Fruit fly (Drosophila melanogaster) whole organism, embryonic: ENCODE measurements around the gene how.
A peak's percentile ranks its signal among the peaks of the same experiment; 100 is the strongest.

Experiments
- Atf6 ChIP-seq: fragments of 200-800 bp; sonication (Bioruptor generic); IDR thresholded peaks from 2 replicates; pipeline ENCODE4 v1.3.6; 2022; ENCODE audit warnings: missing biosample characterization, missing genetic modification characterization
- Blimp-1 ChIP-seq: fragments of 200-800 bp; sonication (Bioruptor generic); optimal IDR thresholded peaks from 3 replicates; lab custom pipeline; 2018; ENCODE audit warnings: missing biosample characterization, missing genetic modification characterization, mild to moderate bottlenecking, moderate library complexity, missing genetic modification reagents
- CG10321 ChIP-seq: fragments of 200-800 bp; sonication (Bioruptor generic); IDR thresholded peaks from 2 replicates; pipeline ENCODE4 v1.3.6; 2022; ENCODE audit warnings: missing biosample characterization, missing genetic modification characterization
- CG12071 ChIP-seq: fragments of 200-800 bp; sonication (Bioruptor generic); optimal IDR thresholded peaks from 3 replicates; lab custom pipeline; 2018; ENCODE audit warnings: missing biosample characterization, mild to moderate bottlenecking, missing genetic modification characterization
- CG1233 ChIP-seq: fragments of 200-800 bp; sonication (Bioruptor generic); optimal IDR thresholded peaks from 4 replicates; lab custom pipeline; 2018; ENCODE audit warnings: missing biosample characterization, mild to moderate bottlenecking, missing genetic modification characterization
- CG15696 ChIP-seq: fragments of 200-800 bp; sonication (Bioruptor generic); optimal IDR thresholded peaks from 2 replicates; lab custom pipeline; 2019; ENCODE audit warnings: missing biosample characterization, mild to moderate bottlenecking, missing genetic modification characterization, moderate library complexity
- CG18011 ChIP-seq: fragments of 200-800 bp; sonication (Bioruptor generic); optimal IDR thresholded peaks from 2 replicates; lab custom pipeline; 2017; ENCODE audit warnings: missing biosample characterization, missing genetic modification characterization, mild to moderate bottlenecking, moderate library complexity, missing genotype
- CG2889 ChIP-seq: fragments of 200-800 bp; sonication (Bioruptor generic); IDR thresholded peaks from 3 replicates; pipeline ENCODE4 v1.3.6; 2022; ENCODE audit warnings: missing biosample characterization, missing genetic modification characterization
- CG30431 ChIP-seq: fragments of 200-800 bp; sonication (Bioruptor generic); optimal IDR thresholded peaks from 2 replicates; lab custom pipeline; 2017; ENCODE audit warnings: missing biosample characterization, missing genetic modification characterization
- CG31365 ChIP-seq: fragments of 200-800 bp; sonication (Bioruptor generic); optimal IDR thresholded peaks from 2 replicates; lab custom pipeline; 2018; ENCODE audit warnings: missing biosample characterization, mild to moderate bottlenecking, missing genetic modification characterization
- CG34224 ChIP-seq: fragments of 200-800 bp; sonication (Bioruptor generic); IDR thresholded peaks from 3 replicates; pipeline ENCODE4 v1.3.6; 2022; ENCODE audit warnings: missing biosample characterization, missing genetic modification characterization; ENCODE audit not compliant: partially characterized antibody
- CG4328 ChIP-seq: fragments of 200-800 bp; sonication (Bioruptor generic); optimal IDR thresholded peaks from 3 replicates; lab custom pipeline; 2017; ENCODE audit warnings: missing biosample characterization, missing genetic modification reagents, missing genetic modification characterization
- CG4424 ChIP-seq: fragments of 200-800 bp; sonication (Bioruptor generic); optimal IDR thresholded peaks from 3 replicates; lab custom pipeline; 2016; ENCODE audit warnings: missing biosample characterization, missing genetic modification characterization
- CG4617 ChIP-seq: fragments of 200-800 bp; sonication (Bioruptor generic); optimal IDR thresholded peaks from 3 replicates; lab custom pipeline; 2016; ENCODE audit warnings: missing biosample characterization, missing genetic modification characterization, borderline replicate concordance
- CG4820 ChIP-seq: fragments of 200-800 bp; sonication (Bioruptor generic); optimal IDR thresholded peaks from 3 replicates; lab custom pipeline; 2016; ENCODE audit warnings: missing biosample characterization, missing genetic modification characterization
- CG6272 ChIP-seq: fragments of 200-800 bp; sonication (Bioruptor generic); IDR thresholded peaks from 2 replicates; pipeline ENCODE4 v1.3.6; 2022; ENCODE audit warnings: missing biosample characterization, missing genetic modification characterization
- CG6654 ChIP-seq: fragments of 200-800 bp; sonication (Bioruptor generic); optimal IDR thresholded peaks from 2 replicates; lab custom pipeline; 2017; ENCODE audit warnings: missing biosample characterization, mild to moderate bottlenecking, missing genetic modification characterization
- CG6791 ChIP-seq: fragments of 200-800 bp; sonication (Bioruptor generic); IDR thresholded peaks from 3 replicates; pipeline ENCODE4 v1.3.6; 2022; ENCODE audit warnings: missing biosample characterization, missing genetic modification characterization; ENCODE audit not compliant: partially characterized antibody
- CG7987 ChIP-seq: fragments of 200-800 bp; sonication (Bioruptor generic); optimal IDR thresholded peaks from 2 replicates; lab custom pipeline; 2018; ENCODE audit warnings: missing biosample characterization, mild to moderate bottlenecking, missing genetic modification characterization, moderate library complexity
- CG8281 ChIP-seq: fragments of 200-800 bp; sonication (Bioruptor generic); optimal IDR thresholded peaks from 2 replicates; lab custom pipeline; 2018; ENCODE audit warnings: missing biosample characterization, mild to moderate bottlenecking, missing genetic modification characterization, moderate library complexity
- CHES-1-like ChIP-seq: fragments of 200-800 bp; sonication (Bioruptor generic); optimal IDR thresholded peaks from 2 replicates; lab custom pipeline; 2016; ENCODE audit warnings: missing biosample characterization, missing genetic modification characterization
- CkIIα-i1 ChIP-seq: fragments of 200-800 bp; sonication (Bioruptor generic); IDR thresholded peaks from 2 replicates; pipeline ENCODE4 v1.3.6; 2022; ENCODE audit warnings: missing biosample characterization, missing genetic modification characterization
- Doc2 ChIP-seq: fragments of 200-800 bp; sonication (Bioruptor generic); IDR thresholded peaks from 2 replicates; pipeline ENCODE4 v1.3.6; 2022; ENCODE audit warnings: missing biosample characterization, missing genetic modification characterization
- ERR ChIP-seq: fragments of 200-800 bp; sonication (Bioruptor generic); optimal IDR thresholded peaks from 2 replicates; lab custom pipeline; 2016; ENCODE audit warnings: missing biosample characterization, missing genetic modification characterization
- Fer3 ChIP-seq: fragments of 200-800 bp; sonication (Bioruptor generic); optimal IDR thresholded peaks from 2 replicates; lab custom pipeline; 2018; ENCODE audit warnings: missing biosample characterization, mild to moderate bottlenecking, missing genetic modification characterization, moderate library complexity
- Gug ChIP-seq: fragments of 200-800 bp; sonication (Bioruptor generic); IDR thresholded peaks from 4 replicates; pipeline ENCODE4 v1.3.6; 2022; ENCODE audit warnings: missing biosample characterization, missing genetic modification characterization
- Hr3 ChIP-seq: fragments of 200-800 bp; sonication (Bioruptor generic); optimal IDR thresholded peaks from 3 replicates; lab custom pipeline; 2016; ENCODE audit warnings: missing biosample characterization, missing genetic modification characterization
- Lim3 ChIP-seq: fragments of 200-800 bp; sonication (Bioruptor generic); IDR thresholded peaks from 2 replicates; pipeline ENCODE4 v1.3.6; 2022; ENCODE audit warnings: missing biosample characterization, missing genetic modification characterization
- Myb ChIP-seq: fragments of 200-800 bp; sonication (Bioruptor generic); optimal IDR thresholded peaks from 2 replicates; lab custom pipeline; 2016; ENCODE audit warnings: missing biosample characterization, missing genetic modification characterization
- Six4 ChIP-seq: fragments of 200-800 bp; sonication (Bioruptor generic); optimal IDR thresholded peaks from 2 replicates; lab custom pipeline; 2016; ENCODE audit warnings: missing biosample characterization, missing genetic modification characterization
- Spps ChIP-seq: fragments of 200-800 bp; sonication (Bioruptor generic); optimal IDR thresholded peaks from 2 replicates; lab custom pipeline; 2018; ENCODE audit warnings: missing biosample characterization, mild to moderate bottlenecking, missing genetic modification characterization
- Sry-δ ChIP-seq: fragments of 200-800 bp; sonication (Bioruptor generic); optimal IDR thresholded peaks from 2 replicates; lab custom pipeline; 2016; ENCODE audit warnings: missing biosample characterization, missing genetic modification characterization
- TFAM ChIP-seq: fragments of 200-800 bp; sonication (Bioruptor generic); optimal IDR thresholded peaks from 2 replicates; lab custom pipeline; 2017; ENCODE audit warnings: missing biosample characterization, missing genetic modification characterization, inconsistent platforms
- bowl ChIP-seq: fragments of 200-800 bp; sonication (Bioruptor generic); IDR thresholded peaks from 2 replicates; pipeline ENCODE4 v1.3.6; 2022; ENCODE audit warnings: missing biosample characterization, missing genetic modification characterization
- btn ChIP-seq: fragments of 200-800 bp; sonication (Bioruptor generic); optimal IDR thresholded peaks from 2 replicates; lab custom pipeline; 2016; ENCODE audit warnings: missing biosample characterization, missing genetic modification characterization
- chn ChIP-seq: fragments of 200-800 bp; sonication (Bioruptor generic); optimal IDR thresholded peaks from 2 replicates; lab custom pipeline; 2016; ENCODE audit warnings: missing biosample characterization, missing genetic modification characterization
- croc ChIP-seq: fragments of 200-800 bp; sonication (Bioruptor generic); conservative IDR thresholded peaks from 3 replicates; pipeline ENCODE4 v1.3.6; 2022; ENCODE audit warnings: missing biosample characterization, missing genetic modification characterization
- da ChIP-seq: fragments of 200-800 bp; sonication (Bioruptor generic); optimal IDR thresholded peaks from 2 replicates; lab custom pipeline; 2016; ENCODE audit warnings: missing biosample characterization, missing genetic modification characterization
- gsb-n ChIP-seq: fragments of 200-800 bp; sonication (Bioruptor generic); optimal IDR thresholded peaks from 3 replicates; lab custom pipeline; 2018; ENCODE audit warnings: missing biosample characterization, mild to moderate bottlenecking, missing genetic modification characterization
- hth ChIP-seq: fragments of >200 bp; optimal IDR thresholded peaks from 2 replicates; lab custom pipeline; 2017; ENCODE audit warnings: inconsistent platforms
- kay ChIP-seq: fragments of 200-800 bp; sonication (Bioruptor generic); optimal IDR thresholded peaks from 2 replicates; lab custom pipeline; 2016; ENCODE audit warnings: missing biosample characterization, missing genetic modification characterization
- nerfin-2 ChIP-seq: fragments of 200-800 bp; sonication (Bioruptor generic); IDR thresholded peaks from 2 replicates; pipeline ENCODE4 v1.3.6; 2022; ENCODE audit warnings: missing biosample characterization, missing genetic modification characterization; ENCODE audit not compliant: partially characterized antibody
- nmo ChIP-seq: fragments of 200-800 bp; sonication (Bioruptor generic); optimal IDR thresholded peaks from 2 replicates; lab custom pipeline; 2018; ENCODE audit warnings: missing biosample characterization, mild to moderate bottlenecking, missing genetic modification characterization, moderate library complexity
- oc ChIP-seq: fragments of 200-800 bp; sonication (Bioruptor generic); optimal IDR thresholded peaks from 2 replicates; lab custom pipeline; 2018; ENCODE audit warnings: missing biosample characterization, mild to moderate bottlenecking, missing genetic modification characterization, moderate library complexity
- pan ChIP-seq, 4 experiments: fragments of >200 bp in 3 of 4; fragments of 200-800 bp in 1 of 4; sonication (Bioruptor generic) in 1 of 4; optimal IDR thresholded peaks in 3 of 4; IDR thresholded peaks in 1 of 4; 2 replicates each; pipeline versions ENCODE4 v1.3.6 to Lab custom; 2017 to 2022; ENCODE audit warnings: missing biosample characterization in 2 of 4, missing genetic modification characterization in 2 of 4, mixed read lengths in 1 of 4
- rib ChIP-seq: fragments of 200-800 bp; sonication (Bioruptor generic); IDR thresholded peaks from 2 replicates; pipeline ENCODE4 v1.3.6; 2022; ENCODE audit warnings: missing biosample characterization, missing genetic modification characterization
- salm ChIP-seq: fragments of 200-800 bp; sonication (Bioruptor generic); optimal IDR thresholded peaks from 2 replicates; lab custom pipeline; 2018; ENCODE audit warnings: missing biosample characterization, mild to moderate bottlenecking, missing genetic modification characterization
- sqz ChIP-seq: fragments of 200-800 bp; sonication (Bioruptor generic); optimal IDR thresholded peaks from 3 replicates; lab custom pipeline; 2018; ENCODE audit warnings: missing biosample characterization, mild to moderate bottlenecking, missing genetic modification characterization
- tll ChIP-seq, 2 experiments: fragments of 200-800 bp in 1 of 2; fragments of >200 bp in 1 of 2; sonication (Bioruptor generic) in 1 of 2; optimal IDR thresholded peaks; 2 replicates each; lab custom pipeline; 2017 to 2019; ENCODE audit warnings: missing biosample characterization in 2 of 2, missing genetic modification characterization in 2 of 2, mild to moderate bottlenecking in 1 of 2, moderate library complexity in 1 of 2
- toy ChIP-seq: fragments of 200-800 bp; sonication (Bioruptor generic); IDR thresholded peaks from 2 replicates; pipeline ENCODE4 v1.3.6; 2022; ENCODE audit warnings: missing biosample characterization, missing genetic modification characterization
- vfl ChIP-seq: fragments of 200-800 bp; sonication (Bioruptor generic); optimal IDR thresholded peaks from 2 replicates; lab custom pipeline; 2016; ENCODE audit warnings: missing biosample characterization, missing genetic modification characterization

Gene how

DNA sequence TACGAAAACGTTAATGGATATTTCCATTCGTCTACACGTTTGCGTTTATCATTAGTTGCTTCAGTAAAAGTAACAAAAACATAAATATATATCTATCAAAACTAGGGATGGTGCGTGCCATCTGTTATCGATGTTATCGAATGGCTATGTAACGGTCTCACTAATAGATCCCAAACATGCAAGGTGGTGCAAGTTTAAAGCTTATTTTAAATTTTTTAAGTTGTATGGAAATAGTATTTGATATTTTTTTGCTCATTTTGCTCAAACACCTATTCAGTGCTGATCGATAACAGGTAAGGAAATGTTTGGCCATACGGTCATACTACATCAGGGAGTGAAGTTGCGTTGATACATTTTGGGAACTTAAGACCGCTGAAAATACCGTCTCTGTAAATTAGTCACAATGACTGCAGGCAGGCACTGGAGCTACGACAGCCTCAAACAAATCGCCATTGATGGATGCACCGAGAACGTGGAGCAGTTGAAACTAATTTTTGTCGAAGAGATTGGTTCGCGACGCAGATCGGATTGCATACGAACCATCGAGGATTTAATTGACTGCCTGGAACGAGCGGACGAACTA, 7.7 kb upstream of the how start, which contains the start of the genes CG45099, CG6015, pit and Fadd (continued):
- TF ChIP-seq vfl (no peak), Atf6 (no peak), Sry-δ (GFP tag; lab: Kevin White, UChicago) (peak; percentile 82), kay (peak; percentile 53), CG18011 (no peak), croc (no peak), chn (GFP tag; lab: Kevin White, UChicago) (no peak), CG4424 (GFP tag; lab: Kevin White, UChicago) (no peak), toy (GFP tag; lab: Robert Waterston, UW) (no peak), CG6654 (GFP tag; lab: Kevin White, UChicago) (no peak), nerfin-2 (GFP tag; lab: Robert Waterston, UW) (peak; percentile 50), CG2889 (GFP tag; lab: Robert Waterston, UW) (no peak), Six4 (no peak), Spps (tag; lab: Kevin White, UChicago) (no peak), tll (GFP tag; optimal IDR thresholded peaks at IDR 0.05; lab: Kevin White, UChicago) (no peak), CG34224 (peak; percentile 75), CG1233 (no peak), btn (GFP tag; lab: Kevin White, UChicago) (no peak), salm (no peak), CG30431 (GFP tag; lab: Kevin White, UChicago) (no peak), Doc2 (GFP tag; lab: Robert Waterston, UW) (no peak), TFAM (GFP tag; lab: Kevin White, UChicago) (no peak), CG31365 (no peak), rib (no peak), da (GFP tag; lab: Kevin White, UChicago) (no peak), CG4617 (peak; percentile 59), CHES-1-like (no peak), pan (optimal IDR thresholded peaks at IDR 0.05; lab: Kevin White, UChicago) (no peak), pan (GFP tag; optimal IDR thresholded peaks at IDR 0.05 in 1 of 2, IDR thresholded peaks at IDR 0.05 in 1 of 2) (no peak), CG10321 (no peak), CkIIα-i1 (GFP tag; lab: Robert Waterston, UW) (no peak), Gug (GFP tag; lab: Robert Waterston, UW) (no peak), nmo (GFP tag; lab: Kevin White, UChicago) (peak; percentile 53), CG4820 (GFP tag; lab: Kevin White, UChicago) (no peak), Lim3 (GFP tag; lab: Robert Waterston, UW) (no peak), ERR (no peak), CG7987 (GFP tag; lab: Kevin White, UChicago) (no peak), CG8281 (no peak), Hr3 (GFP tag; lab: Kevin White, UChicago) (no peak), CG12071 (GFP tag; lab: Kevin White, UChicago) (no peak), CG6791 (GFP tag; lab: Robert Waterston, UW) (peak; percentile 56; the same call in 2 of the 3 replicates), Blimp-1 (GFP tag; lab: Kevin White, UChicago) (no peak), CG6272 (GFP tag; lab: Robert Waterston, UW) (no peak), Myb (GFP tag; lab: Kevin White, UChicago) (peak; percentile 25), gsb-n (tag; lab: Kevin White, UChicago) (no peak), oc (tag; lab: Kevin White, UChicago) (no peak), hth (lab: Kevin White, UChicago) (no peak), CG15696 (tag; lab: Kevin White, UChicago) (peak; percentile 11), sqz (GFP tag; lab: Kevin White, UChicago) (no peak), Fer3 (tag; lab: Kevin White, UChicago) (no peak), bowl (GFP tag; lab: Robert Waterston, UW) (no peak), CG4328 (no peak)
